Worm (Caenorhabditis elegans) whole organism, L3 larva: Measurements from ENCODE around the gene Y45F10B.13.

Experiments used
- R02D3.7 ChIP-seq: fragments of 150-350 bp; optimal IDR thresholded peaks from 2 replicates; lab custom pipeline; 2014; ENCODE audit warnings: missing biosample characterization, missing genetic modification characterization
- ZK546.5 ChIP-seq: sonication (generic microtip); optimal IDR thresholded peaks from 2 replicates; lab custom pipeline; 2017; ENCODE audit warnings: missing biosample characterization, missing genetic modification characterization
- ceh-82 ChIP-seq: fragments of 150-350 bp; optimal IDR thresholded peaks from 2 replicates; lab custom pipeline; 2014; ENCODE audit warnings: missing biosample characterization, missing genetic modification characterization
- egl-27 ChIP-seq: sonication (generic microtip); optimal IDR thresholded peaks from 4 replicates; lab custom pipeline; 2017; ENCODE audit warnings: missing biosample characterization, missing genetic modification reagents, missing genetic modification characterization
- fkh-10 ChIP-seq: sonication (generic microtip); optimal IDR thresholded peaks from 2 replicates; lab custom pipeline; 2017; ENCODE audit warnings: missing biosample characterization, missing genetic modification reagents, missing genetic modification characterization
- lin-15B ChIP-seq: fragments of 150-350 bp; optimal IDR thresholded peaks from 2 replicates; lab custom pipeline; 2014; ENCODE audit warnings: missing biosample characterization, missing genetic modification characterization
- nhr-43 ChIP-seq: sonication (generic microtip); optimal IDR thresholded peaks from 2 replicates; lab custom pipeline; 2016; ENCODE audit warnings: mild to moderate bottlenecking, missing genetic modification characterization, missing compliant biosample characterization; ENCODE audit not compliant: poor library complexity, severe bottlenecking
- skn-1 ChIP-seq: fragments of 150-350 bp; optimal IDR thresholded peaks from 2 replicates; lab custom pipeline; 2014; ENCODE audit warnings: missing biosample characterization, missing genetic modification characterization
- zag-1 ChIP-seq: fragments of 150-350 bp; optimal IDR thresholded peaks from 2 replicates; lab custom pipeline; 2014; ENCODE audit warnings: missing biosample characterization, missing genetic modification characterization

DNA sequence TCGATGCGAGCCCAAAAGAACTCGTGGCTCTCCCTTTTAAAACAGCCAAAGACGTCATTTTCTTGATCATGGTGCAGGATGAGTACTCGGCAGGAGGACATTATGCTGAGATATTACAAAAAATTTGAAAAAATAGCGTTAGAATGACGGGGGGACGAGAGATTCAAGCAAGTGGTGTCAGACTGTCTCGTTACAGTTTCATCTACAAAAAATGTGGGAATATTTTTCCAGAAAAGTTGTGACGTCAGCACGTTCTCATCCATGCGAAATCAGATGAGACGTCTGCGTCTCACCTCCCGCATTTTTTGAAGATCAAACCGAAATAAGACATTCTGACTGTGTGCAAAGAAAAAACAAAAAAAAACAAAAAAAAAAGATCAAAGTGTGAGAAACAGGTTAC, 21.4 kb downstream of the Y45F10B.13 start, which contains the start of gene rsd-2:
- TF ChIP-seq lin-15B (tag; lab: Kevin White, UChicago) (no peak), fkh-10 (no peak), ZK546.5 (tag; lab: Kevin White, UChicago) (no peak), egl-27 (tag; lab: Kevin White, UChicago) (no peak), R02D3.7 (tag; lab: Kevin White, UChicago) (no peak), skn-1 (tag; lab: Kevin White, UChicago) (no peak), nhr-43 (tag; lab: Kevin White, UChicago) (no peak), zag-1 (tag; lab: Kevin White, UChicago) (no peak), ceh-82 (tag; lab: Kevin White, UChicago) (no peak)
